Worm (Caenorhabditis elegans): Measurements from ENCODE around the gene ttr-21.

ce11 chrV:13880607-13881006 lies 26.4 kb upstream of the ttr-21 start, which contains the start of gene T22G5.3:
- no peak for TF ChIP-seq tbp1 (GFP tag; optimal IDR thresholded peaks at IDR 0.05)
- TF ChIP-seq egrh-3 (GFP tag; IDR thresholded peaks at IDR 0.05) = no peak
- TF ChIP-seq let-526 (GFP tag; IDR thresholded peaks at IDR 0.05) = no peak
- no peak for TF ChIP-seq unc-62 (GFP tag; optimal IDR thresholded peaks at IDR 0.05)
- TF ChIP-seq egl-18 (GFP tag; IDR thresholded peaks at IDR 0.05) = no peak

Data from whole organism, young adult.